Fruit fly (Drosophila melanogaster) whole organism: ENCODE measurements around the gene mwh.

Source experiments
- Dll ChIP-seq: fragments of >200 bp; optimal IDR thresholded peaks from 2 replicates; lab custom pipeline; 2017
- EcR ChIP-seq, 2 experiments: fragments of >200 bp; optimal IDR thresholded peaks; 2 replicates each; lab custom pipeline; 2017; ENCODE audit warnings: missing biosample characterization in 2 of 2, missing genetic modification characterization in 2 of 2, missing genetic modification reagents in 2 of 2
- psq ChIP-seq: fragments of >200 bp; optimal IDR thresholded peaks from 2 replicates; lab custom pipeline; 2017
- usp ChIP-seq: fragments of >200 bp; optimal IDR thresholded peaks from 2 replicates; lab custom pipeline; 2017; ENCODE audit warnings: missing biosample characterization, missing genetic modification characterization, mixed read lengths

dm6 chr3L:1233830-1234229 lies 33.2 kb downstream of the mwh start, which contains the start of gene CG33966:
- TF ChIP-seq EcR (GFP tag; optimal IDR thresholded peaks at IDR 0.05; lab: Kevin White, UChicago): no peak
- no peak for TF ChIP-seq usp
- TF ChIP-seq Dll (lab: Kevin White, UChicago): no peak
- no peak for TF ChIP-seq psq
